Worm (Caenorhabditis elegans): Measurements from ENCODE around the gene R09D1.12.

ce11 chrII:9438227-9438626, 13.8 kb downstream of the R09D1.12 start, which contains the start of gene chil-13:
- no peak for TF ChIP-seq tab-1 (GFP tag; IDR thresholded peaks at IDR 0.05)
- no peak for TF ChIP-seq flt-1 (GFP tag; IDR thresholded peaks at IDR 0.05)
- no peak for TF ChIP-seq ztf-23 (GFP tag; IDR thresholded peaks at IDR 0.05)
- no peak for TF ChIP-seq cog-1 (tag; optimal IDR thresholded peaks at IDR 0.05)
- no peak for TF ChIP-seq klf-2 (GFP tag; conservative IDR thresholded peaks at IDR 0.05)
- no peak for TF ChIP-seq med-1 (GFP tag; optimal IDR thresholded peaks at IDR 0.05; ENCODE audit: insufficient read depth)

Data from whole organism, midembryonic.